Worm (Caenorhabditis elegans): ENCODE results near the gene D1005.6.

Gene D1005.6

ce11 chrX:1497581-1497980, 33.0 kb upstream of the D1005.6 start, which contains the start of gene F09E10.6:
F09E10.6 (minus strand) TSS chrX:1497681.
- TF ChIP-seq sox-4 (tag; optimal IDR thresholded peaks at IDR 0.05): no peak
- TF ChIP-seq pax-1 (tag; optimal IDR thresholded peaks at IDR 0.05): no peak
- TF ChIP-seq fax-1 (tag; optimal IDR thresholded peaks at IDR 0.05): no peak
- no peak for TF ChIP-seq elt-2 (tag; optimal IDR thresholded peaks at IDR 0.05)
- no peak for TF ChIP-seq ceh-22 (tag; optimal IDR thresholded peaks at IDR 0.05)
- no peak for TF ChIP-seq sdc-2 (tag; optimal IDR thresholded peaks at IDR 0.05)
- TF ChIP-seq pat-9 (tag; optimal IDR thresholded peaks at IDR 0.05): no peak
- no peak for TF ChIP-seq tbx-7 (tag; optimal IDR thresholded peaks at IDR 0.05)
- no peak for TF ChIP-seq dve-1 (tag; optimal IDR thresholded peaks at IDR 0.05)
- no peak for TF ChIP-seq hlh-13 (GFP tag; optimal IDR thresholded peaks at IDR 0.05)
- no peak for TF ChIP-seq gmeb-2 (tag; optimal IDR thresholded peaks at IDR 0.05)
- TF ChIP-seq dmd-4 (tag; optimal IDR thresholded peaks at IDR 0.05; ENCODE audit: borderline replicate concordance): no peak
- TF ChIP-seq ttx-3 (tag; optimal IDR thresholded peaks at IDR 0.05): no peak
- no peak for TF ChIP-seq nhr-11 (tag; optimal IDR thresholded peaks at IDR 0.05)
- no peak for TF ChIP-seq pha-4 (tag; optimal IDR thresholded peaks at IDR 0.05)
- TF ChIP-seq tbx-2 (tag; optimal IDR thresholded peaks at IDR 0.05): no peak
- no peak for TF ChIP-seq lim-6 (tag; optimal IDR thresholded peaks at IDR 0.05)
- no peak for TF ChIP-seq ztf-16 (tag; optimal IDR thresholded peaks at IDR 0.05)
- no peak for TF ChIP-seq F13H6.1 (tag; optimal IDR thresholded peaks at IDR 0.05)
- TF ChIP-seq C08G9.2 (tag; optimal IDR thresholded peaks at IDR 0.05): no peak

- TF ChIP-seq T23F11.4 (GFP tag; optimal IDR thresholded peaks at IDR 0.05) (no peak), dve-1 (tag; optimal IDR thresholded peaks at IDR 0.05) (peak; percentile 65)
Observed at ce11 chrX:1495980-1496379, 31.4 kb upstream of the D1005.6 start.

- TF ChIP-seq nhr-232 (tag; optimal IDR thresholded peaks at IDR 0.05) (no peak), rnt-1 (tag; optimal IDR thresholded peaks at IDR 0.05) (no peak), ztf-16 (tag; optimal IDR thresholded peaks at IDR 0.05) (no peak), ceh-34 (tag; optimal IDR thresholded peaks at IDR 0.05) (no peak), elt-2 (tag; optimal IDR thresholded peaks at IDR 0.05) (no peak), pha-2 (tag; optimal IDR thresholded peaks at IDR 0.05) (no peak), ceh-9 (tag; optimal IDR thresholded peaks at IDR 0.05) (no peak), ceh-6 (GFP tag; optimal IDR thresholded peaks at IDR 0.05) (no peak), ref-2 (tag; optimal IDR thresholded peaks at IDR 0.05) (no peak), K02D7.2 (tag; optimal IDR thresholded peaks at IDR 0.05) (no peak), dmd-4 (tag; optimal IDR thresholded peaks at IDR 0.05; ENCODE audit: borderline replicate concordance) (no peak), unc-3 (GFP tag; conservative IDR thresholded peaks at IDR 0.05) (no peak), unc-3 (tag; optimal IDR thresholded peaks at IDR 0.05) (no peak), elt-4 (tag; optimal IDR thresholded peaks at IDR 0.05) (no peak), odd-2 (tag; optimal IDR thresholded peaks at IDR 0.05) (no peak), lim-6 (tag; optimal IDR thresholded peaks at IDR 0.05) (no peak)
Observed at ce11 chrX:1494256-1494655, 29.7 kb upstream of the D1005.6 start, which contains the start of gene F09E10.5. F09E10.5 (minus strand) TSS chrX:1494356.

ce11 chrX:1492174-1492573, 27.6 kb upstream of the D1005.6 start:
- TF ChIP-seq F13H6.1 (tag; optimal IDR thresholded peaks at IDR 0.05): no peak
- no peak for TF ChIP-seq ztf-16 (tag; optimal IDR thresholded peaks at IDR 0.05)
- TF ChIP-seq tbx-2 (tag; optimal IDR thresholded peaks at IDR 0.05): no peak
- peak; percentile 95 for TF ChIP-seq sdc-2 (tag; optimal IDR thresholded peaks at IDR 0.05)
- no peak for TF ChIP-seq unc-3 (GFP tag; conservative IDR thresholded peaks at IDR 0.05)
- no peak for TF ChIP-seq unc-3 (tag; optimal IDR thresholded peaks at IDR 0.05)

- TF ChIP-seq ceh-2 (tag; optimal IDR thresholded peaks at IDR 0.05) (no peak), K09A11.1 (tag; optimal IDR thresholded peaks at IDR 0.05; ENCODE audit: insufficient read depth) (no peak), odd-2 (tag; optimal IDR thresholded peaks at IDR 0.05) (no peak), ets-4 (tag; optimal IDR thresholded peaks at IDR 0.05) (no peak), unc-86 (tag; optimal IDR thresholded peaks at IDR 0.05) (no peak), ceh-9 (tag; optimal IDR thresholded peaks at IDR 0.05) (no peak), ceh-45 (GFP tag; IDR thresholded peaks at IDR 0.05) (no peak), unc-42 (tag; optimal IDR thresholded peaks at IDR 0.05) (no peak), hlh-15 (tag; optimal IDR thresholded peaks at IDR 0.05) (no peak), sdc-2 (tag; optimal IDR thresholded peaks at IDR 0.05) (no peak), ztf-16 (tag; optimal IDR thresholded peaks at IDR 0.05) (no peak), Y22D7AL.16 (tag; optimal IDR thresholded peaks at IDR 0.05) (no peak), nhr-11 (tag; optimal IDR thresholded peaks at IDR 0.05) (no peak), ceh-48 (tag; optimal IDR thresholded peaks at IDR 0.05) (no peak), ahr-1 (tag; optimal IDR thresholded peaks at IDR 0.05) (no peak), gmeb-2 (tag; optimal IDR thresholded peaks at IDR 0.05) (no peak), pha-2 (tag; optimal IDR thresholded peaks at IDR 0.05) (no peak)
Observed at ce11 chrX:1491036-1491435, 26.4 kb upstream of the D1005.6 start.

Measured in whole organism, late embryonic.